Worm (Caenorhabditis elegans): ENCODE results near the gene F59G1.4.

ce11 chrII:5863893-5864292 is 32.1 kb upstream of the F59G1.4 start, which contains the start of gene tag-234:
- TF ChIP-seq ztf-4 (tag; optimal IDR thresholded peaks at IDR 0.05): no peak
- no peak for TF ChIP-seq nhr-43 (tag; optimal IDR thresholded peaks at IDR 0.05; ENCODE audit: poor library complexity, severe bottlenecking)
- TF ChIP-seq ceh-82 (tag; optimal IDR thresholded peaks at IDR 0.05): no peak
- TF ChIP-seq unc-62 (GFP tag; optimal IDR thresholded peaks at IDR 0.05): no peak
- TF ChIP-seq lin-15B (tag; optimal IDR thresholded peaks at IDR 0.05): no peak
- no peak for TF ChIP-seq ZK546.5 (tag; optimal IDR thresholded peaks at IDR 0.05)

All from whole organism, L3 larva.